Worm (Caenorhabditis elegans): Measurements from ENCODE around the gene F44B9.5.
A peak's percentile ranks its signal among the peaks of the same experiment; 100 is the strongest.

Gene F44B9.5

DNA sequence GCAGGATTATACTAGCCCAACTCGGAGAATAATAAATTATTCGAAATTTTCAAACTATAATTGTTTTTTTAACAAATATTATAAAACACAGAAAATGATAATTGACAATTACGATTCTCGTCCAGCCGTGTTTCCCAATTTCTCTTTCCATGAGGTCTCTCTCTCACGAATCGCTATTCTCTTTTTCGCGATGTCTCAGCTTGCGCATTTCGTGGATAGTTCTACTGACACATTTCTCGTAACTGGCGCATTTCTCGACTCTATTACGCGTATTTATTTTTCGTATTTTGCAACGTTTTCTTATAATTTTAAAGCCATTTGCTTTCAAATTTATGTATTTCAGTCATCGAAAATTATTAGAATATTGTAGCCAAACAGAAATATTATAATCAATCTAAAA lies 27.4 kb upstream of the F44B9.5 start (continued):
- TF ChIP-seq T26A5.8 (tag; optimal IDR thresholded peaks at IDR 0.05): no peak
- TF ChIP-seq gei-17 (GFP tag; optimal IDR thresholded peaks at IDR 0.05): no peak
- peak; percentile 100 for TF ChIP-seq ztf-18 (tag; optimal IDR thresholded peaks at IDR 0.05)
- TF ChIP-seq attf-3 (GFP tag; conservative IDR thresholded peaks at IDR 0.05): peak; percentile 94
- peak; percentile 89 for TF ChIP-seq snpc-1.3 (tag; optimal IDR thresholded peaks at IDR 0.05; ENCODE audit: insufficient read depth)
- peak; percentile 99 for TF ChIP-seq ztf-6 (GFP tag; IDR thresholded peaks at IDR 0.05)
- peak; percentile 71 for TF ChIP-seq hsf-1 (GFP tag; IDR thresholded peaks at IDR 0.05)
- TF ChIP-seq rpc-1 (optimal IDR thresholded peaks at IDR 0.05): peak; percentile 7
- TF ChIP-seq rpc-1 (tag; optimal IDR thresholded peaks at IDR 0.05): peak; percentile 20
- TF ChIP-seq aptf-3 (GFP tag; IDR thresholded peaks at IDR 0.05): peak; percentile 55; the same call in 1 of the 2 replicates
- TF ChIP-seq hlh-12 (tag; optimal IDR thresholded peaks at IDR 0.05): peak; percentile 24
- no peak for TF ChIP-seq zfh-2 (GFP tag; conservative IDR thresholded peaks at IDR 0.05)
- TF ChIP-seq B0019.2 (GFP tag; conservative IDR thresholded peaks at IDR 0.05): peak; percentile 94
- TF ChIP-seq ceh-91 (GFP tag; IDR thresholded peaks at IDR 0.05): peak; percentile 93
- peak; percentile 47 for TF ChIP-seq F57C9.4 (tag; optimal IDR thresholded peaks at IDR 0.05)
- peak; percentile 100 for TF ChIP-seq ccch-3 (GFP tag; optimal IDR thresholded peaks at IDR 0.05)
- TF ChIP-seq Y79H2A.3 (GFP tag; conservative IDR thresholded peaks at IDR 0.05): peak; percentile 98
- peak; percentile 81 for TF ChIP-seq hmg-20 (GFP tag; IDR thresholded peaks at IDR 0.05)
- TF ChIP-seq ceh-27 (GFP tag; optimal IDR thresholded peaks at IDR 0.05): peak; percentile 100
- peak; percentile 2 for TF ChIP-seq repo-1 (tag; optimal IDR thresholded peaks at IDR 0.05)
- TF ChIP-seq dox-1 (GFP tag; IDR thresholded peaks at IDR 0.05): peak; percentile 99
- TF ChIP-seq egl-44 (GFP tag; IDR thresholded peaks at IDR 0.05): peak; percentile 93
- peak; percentile 88 for TF ChIP-seq F22D6.2 (tag; optimal IDR thresholded peaks at IDR 0.05)
- TF ChIP-seq egrh-3 (GFP tag; IDR thresholded peaks at IDR 0.05): peak; percentile 90
- TF ChIP-seq ets-4 (GFP tag; optimal IDR thresholded peaks at IDR 0.05): peak; percentile 74
- TF ChIP-seq nhr-80 (tag; optimal IDR thresholded peaks at IDR 0.05): peak; percentile 99
- TF ChIP-seq ceh-79 (tag; optimal IDR thresholded peaks at IDR 0.05): peak; percentile 51
- no peak; the same call in 1 of the 2 replicates for TF ChIP-seq nfyb-1 (GFP tag; IDR thresholded peaks at IDR 0.05)
- TF ChIP-seq F52B5.7 (tag; optimal IDR thresholded peaks at IDR 0.05): no peak
- TF ChIP-seq Y56A3A.18 (GFP tag; IDR thresholded peaks at IDR 0.05): 0 out of 2 replicates have a peak, but pooled peaks have one; percentile 58
- TF ChIP-seq ceh-58 (GFP tag; IDR thresholded peaks at IDR 0.05): no peak
- peak; percentile 71 for TF ChIP-seq unc-62 (GFP tag; optimal IDR thresholded peaks at IDR 0.05)
- TF ChIP-seq rcor-1 (GFP tag; IDR thresholded peaks at IDR 0.05): peak; percentile 97
- TF ChIP-seq lin-54 (GFP tag; optimal IDR thresholded peaks at IDR 0.05): peak; percentile 96
- TF ChIP-seq madf-8 (GFP tag; conservative IDR thresholded peaks at IDR 0.05): peak; percentile 76
- peak; percentile 89 for TF ChIP-seq dpl-1 (GFP tag; optimal IDR thresholded peaks at IDR 0.05)
- peak; percentile 83 for TF ChIP-seq ceh-40 (GFP tag; IDR thresholded peaks at IDR 0.05)
- TF ChIP-seq sea-2 (GFP tag; IDR thresholded peaks at IDR 0.05): no peak
- peak; percentile 69; the same call in 1 of the 2 replicates for TF ChIP-seq egl-18 (GFP tag; IDR thresholded peaks at IDR 0.05)
- TF ChIP-seq lir-1 (GFP tag; conservative IDR thresholded peaks at IDR 0.05): peak; percentile 94
- peak; percentile 97 for TF ChIP-seq madf-10 (tag; optimal IDR thresholded peaks at IDR 0.05)
- no peak for TF ChIP-seq xnd-1 (tag; optimal IDR thresholded peaks at IDR 0.05)
- TF ChIP-seq fkh-3 (tag; optimal IDR thresholded peaks at IDR 0.05): no peak
- no peak for TF ChIP-seq bed-1 (GFP tag; IDR thresholded peaks at IDR 0.05)
- peak; percentile 95; the same call in 1 of the 2 replicates for TF ChIP-seq K11D2.4 (GFP tag; IDR thresholded peaks at IDR 0.05)
- TF ChIP-seq let-607 (tag; optimal IDR thresholded peaks at IDR 0.05): peak; percentile 84 to 91
- TF ChIP-seq F39B2.1 (GFP tag; IDR thresholded peaks at IDR 0.05): no peak
- TF ChIP-seq B0261.1 (tag; optimal IDR thresholded peaks at IDR 0.05): peak; percentile 51
- TF ChIP-seq F37B4.10 (GFP tag; IDR thresholded peaks at IDR 0.05): peak; percentile 88; the same call in 1 of the 2 replicates
- no peak for TF ChIP-seq F55B11.4 (tag; optimal IDR thresholded peaks at IDR 0.05; ENCODE audit: borderline replicate concordance, insufficient read depth)
